Fruit fly (Drosophila melanogaster) whole organism, embryonic: ENCODE results near the gene CG15160.
A peak's percentile ranks its signal among the peaks of the same experiment; 100 is the strongest.

Source experiments
- Antp ChIP-seq: fragments of 200-800 bp; sonication (Bioruptor generic); optimal IDR thresholded peaks from 3 replicates; lab custom pipeline; 2016; ENCODE audit warnings: missing biosample characterization, missing genetic modification characterization
- Atf-2 ChIP-seq: fragments of 200-800 bp; sonication (Bioruptor generic); optimal IDR thresholded peaks from 2 replicates; lab custom pipeline; 2016; ENCODE audit warnings: missing biosample characterization, missing genetic modification characterization
- CG10462 ChIP-seq: fragments of 200-800 bp; sonication (Bioruptor generic); optimal IDR thresholded peaks from 2 replicates; lab custom pipeline; 2016; ENCODE audit warnings: missing biosample characterization, missing genetic modification characterization
- CG11695 ChIP-seq: fragments of 200-800 bp; sonication (Bioruptor generic); IDR thresholded peaks from 3 replicates; pipeline ENCODE4 v1.3.6; 2022; ENCODE audit warnings: missing biosample characterization, missing genetic modification characterization
- CG12942 ChIP-seq: fragments of 200-800 bp; sonication (Bioruptor generic); optimal IDR thresholded peaks from 3 replicates; lab custom pipeline; 2016; ENCODE audit warnings: missing biosample characterization, missing genetic modification characterization
- CG13296 ChIP-seq: fragments of 200-800 bp; sonication (Bioruptor generic); optimal IDR thresholded peaks from 3 replicates; lab custom pipeline; 2018; ENCODE audit warnings: missing biosample characterization, mild to moderate bottlenecking, missing genetic modification characterization
- CG13624 ChIP-seq: fragments of 200-800 bp; sonication (Bioruptor generic); optimal IDR thresholded peaks from 2 replicates; lab custom pipeline; 2016; ENCODE audit warnings: missing biosample characterization, missing genetic modification characterization
- CG14667 ChIP-seq: fragments of 200-800 bp; sonication (Bioruptor generic); IDR thresholded peaks from 2 replicates; pipeline ENCODE4 v1.3.6; 2022; ENCODE audit warnings: missing biosample characterization, missing genetic modification characterization
- CG15269 ChIP-seq: fragments of 200-800 bp; sonication (Bioruptor generic); optimal IDR thresholded peaks from 2 replicates; lab custom pipeline; 2018; ENCODE audit warnings: missing biosample characterization, mild to moderate bottlenecking, missing genetic modification characterization, moderate library complexity
- CG30431 ChIP-seq: fragments of 200-800 bp; sonication (Bioruptor generic); optimal IDR thresholded peaks from 2 replicates; lab custom pipeline; 2017; ENCODE audit warnings: missing biosample characterization, missing genetic modification characterization
- CG4820 ChIP-seq: fragments of 200-800 bp; sonication (Bioruptor generic); optimal IDR thresholded peaks from 3 replicates; lab custom pipeline; 2016; ENCODE audit warnings: missing biosample characterization, missing genetic modification characterization
- CG7786 ChIP-seq: fragments of 200-800 bp; sonication (Bioruptor generic); optimal IDR thresholded peaks from 2 replicates; lab custom pipeline; 2016; ENCODE audit warnings: missing biosample characterization, missing genetic modification characterization
- CG8359 ChIP-seq: fragments of 200-800 bp; sonication (Bioruptor generic); optimal IDR thresholded peaks from 2 replicates; lab custom pipeline; 2017; ENCODE audit warnings: missing biosample characterization, mild to moderate bottlenecking, missing genetic modification characterization, borderline replicate concordance
- CG9215 ChIP-seq: fragments of 200-800 bp; sonication (Bioruptor generic); IDR thresholded peaks from 2 replicates; pipeline ENCODE4 v1.3.6; 2022; ENCODE audit warnings: missing biosample characterization, missing genetic modification characterization
- Camta ChIP-seq: fragments of 200-800 bp; sonication (Bioruptor generic); optimal IDR thresholded peaks from 2 replicates; lab custom pipeline; 2016; ENCODE audit warnings: missing biosample characterization, missing genetic modification characterization
- Dip2 ChIP-seq: fragments of 200-800 bp; sonication (Bioruptor generic); IDR thresholded peaks from 2 replicates; pipeline ENCODE4 v1.3.6; 2022; ENCODE audit warnings: missing biosample characterization, missing genetic modification characterization
- Dref ChIP-seq: fragments of 200-800 bp; sonication (Bioruptor generic); IDR thresholded peaks from 2 replicates; pipeline ENCODE4 v1.3.6; 2022; ENCODE audit warnings: missing biosample characterization, missing genetic modification characterization
- Eip74EF ChIP-seq, 2 experiments: fragments of 200-800 bp in 1 of 2; fragments of >200 bp in 1 of 2; sonication (Bioruptor generic) in 1 of 2; optimal IDR thresholded peaks; 2 replicates each; lab custom pipeline; 2017 to 2019; ENCODE audit warnings: missing biosample characterization in 2 of 2, missing genetic modification characterization in 2 of 2, mild to moderate bottlenecking in 1 of 2, moderate library complexity in 1 of 2
- Fer1 ChIP-seq: fragments of 200-800 bp; sonication (Bioruptor generic); optimal IDR thresholded peaks from 2 replicates; lab custom pipeline; 2017; ENCODE audit warnings: missing biosample characterization, mild to moderate bottlenecking, missing genetic modification characterization
- H2.0 ChIP-seq: fragments of 200-800 bp; sonication (Bioruptor generic); IDR thresholded peaks from 2 replicates; pipeline ENCODE4 v1.3.6; 2022; ENCODE audit warnings: missing biosample characterization, missing genetic modification characterization
- NK7.1 ChIP-seq: fragments of 200-800 bp; sonication (Bioruptor generic); optimal IDR thresholded peaks from 3 replicates; lab custom pipeline; 2016; ENCODE audit warnings: missing biosample characterization, missing genetic modification characterization
- Nf-YC ChIP-seq: fragments of 200-800 bp; optimal IDR thresholded peaks from 3 replicates; lab custom pipeline; 2019; ENCODE audit warnings: missing biosample characterization, mild to moderate bottlenecking, missing genetic modification characterization, moderate library complexity
- Poxn ChIP-seq: fragments of 200-800 bp; sonication (Bioruptor generic); IDR thresholded peaks from 2 replicates; pipeline ENCODE4 v1.3.6; 2022; ENCODE audit warnings: missing biosample characterization, missing genetic modification characterization
- Six4 ChIP-seq: fragments of 200-800 bp; sonication (Bioruptor generic); optimal IDR thresholded peaks from 2 replicates; lab custom pipeline; 2016; ENCODE audit warnings: missing biosample characterization, missing genetic modification characterization
- Tbp ChIP-seq: fragments of >200 bp; optimal IDR thresholded peaks from 2 replicates; lab custom pipeline; 2018; ENCODE audit warnings: missing biosample characterization, missing genetic modification characterization
- Usf ChIP-seq: fragments of 200-800 bp; sonication (Bioruptor generic); optimal IDR thresholded peaks from 2 replicates; lab custom pipeline; 2017; ENCODE audit warnings: missing genotype, missing biosample characterization, missing genetic modification characterization
- ato ChIP-seq: fragments of 200-800 bp; sonication (Bioruptor generic); IDR thresholded peaks from 2 replicates; pipeline ENCODE4 v1.3.6; 2022; ENCODE audit warnings: missing biosample characterization, missing genetic modification characterization; ENCODE audit not compliant: partially characterized antibody
- bcd ChIP-seq: fragments of 200-800 bp; sonication (Bioruptor generic); optimal IDR thresholded peaks from 2 replicates; lab custom pipeline; 2017; ENCODE audit warnings: missing biosample characterization, mild to moderate bottlenecking, missing genetic modification characterization
- bigmax ChIP-seq: fragments of 200-800 bp; sonication (Bioruptor generic); optimal IDR thresholded peaks from 2 replicates; lab custom pipeline; 2018; ENCODE audit warnings: missing biosample characterization, mild to moderate bottlenecking, missing genetic modification characterization
- cad ChIP-seq: fragments of >200 bp; optimal IDR thresholded peaks from 2 replicates; lab custom pipeline; 2017; ENCODE audit warnings: missing biosample characterization, missing genetic modification characterization
- ci ChIP-seq: fragments of 200-800 bp; sonication (Bioruptor generic); IDR thresholded peaks from 3 replicates; pipeline ENCODE4 v1.3.6; 2022; ENCODE audit warnings: missing biosample characterization, missing genetic modification characterization
- da ChIP-seq: fragments of 200-800 bp; sonication (Bioruptor generic); optimal IDR thresholded peaks from 2 replicates; lab custom pipeline; 2016; ENCODE audit warnings: missing biosample characterization, missing genetic modification characterization
- dpn ChIP-seq, 2 experiments: fragments of 200-800 bp; sonication (Bioruptor generic); optimal IDR thresholded peaks; 3 replicates each; lab custom pipeline; 2016; ENCODE audit warnings: missing biosample characterization in 2 of 2, missing genetic modification characterization in 2 of 2
- ewg ChIP-seq: fragments of 200-800 bp; sonication (Bioruptor generic); optimal IDR thresholded peaks from 3 replicates; lab custom pipeline; 2017; ENCODE audit warnings: mild to moderate bottlenecking, missing biosample characterization, missing genetic modification reagents, missing genetic modification characterization
- fd64A ChIP-seq: fragments of 200-800 bp; sonication (Bioruptor generic); optimal IDR thresholded peaks from 3 replicates; lab custom pipeline; 2018; ENCODE audit warnings: missing biosample characterization, mild to moderate bottlenecking, missing genetic modification characterization
- hkb ChIP-seq, 2 experiments: fragments of 200-800 bp in 1 of 2; fragments of >200 bp in 1 of 2; sonication (Bioruptor generic) in 1 of 2; IDR thresholded peaks in 1 of 2; optimal IDR thresholded peaks in 1 of 2; 2 replicates each; pipeline versions ENCODE4 v1.3.6 to Lab custom; 2017 to 2022; ENCODE audit warnings: missing biosample characterization in 1 of 2, missing genetic modification characterization in 1 of 2
- ind ChIP-seq: fragments of 200-800 bp; sonication (Bioruptor generic); optimal IDR thresholded peaks from 3 replicates; lab custom pipeline; 2016; ENCODE audit warnings: missing biosample characterization, missing genetic modification characterization
- ken ChIP-seq: fragments of 200-800 bp; sonication (Bioruptor generic); IDR thresholded peaks from 3 replicates; pipeline ENCODE4 v1.3.6; 2022; ENCODE audit warnings: missing biosample characterization, missing genetic modification characterization
- klu ChIP-seq: fragments of 200-800 bp; sonication (Bioruptor generic); IDR thresholded peaks from 2 replicates; pipeline ENCODE4 v1.3.6; 2022; ENCODE audit warnings: missing biosample characterization, missing genetic modification characterization
- knrl ChIP-seq: fragments of 200-800 bp; sonication (Bioruptor generic); IDR thresholded peaks from 3 replicates; pipeline ENCODE4 v1.3.6; 2022; ENCODE audit warnings: missing biosample characterization, missing genetic modification characterization; ENCODE audit not compliant: partially characterized antibody
- lab ChIP-seq: fragments of 200-800 bp; sonication (Bioruptor generic); optimal IDR thresholded peaks from 3 replicates; lab custom pipeline; 2017; ENCODE audit warnings: missing biosample characterization, missing genetic modification characterization, mild to moderate bottlenecking, moderate library complexity, missing genetic modification reagents
- nom ChIP-seq: fragments of 200-800 bp; sonication (Bioruptor generic); optimal IDR thresholded peaks from 2 replicates; lab custom pipeline; 2017; ENCODE audit warnings: missing biosample characterization, missing genetic modification characterization, mild to moderate bottlenecking, moderate library complexity, missing genetic modification reagents
- seq ChIP-seq: fragments of 200-800 bp; sonication (Bioruptor generic); IDR thresholded peaks from 2 replicates; pipeline ENCODE4 v1.3.6; 2022; ENCODE audit warnings: missing biosample characterization, missing genetic modification characterization
- sisA ChIP-seq: fragments of 200-800 bp; sonication (Bioruptor generic); IDR thresholded peaks from 2 replicates; pipeline ENCODE4 v1.3.6; 2022; ENCODE audit warnings: missing biosample characterization, missing genetic modification characterization
- stwl ChIP-seq: fragments of 200-800 bp; sonication (Bioruptor generic); optimal IDR thresholded peaks from 3 replicates; lab custom pipeline; 2018; ENCODE audit warnings: missing biosample characterization, mild to moderate bottlenecking, missing genetic modification characterization, moderate library complexity
- tgo ChIP-seq: fragments of 200-800 bp; sonication (Bioruptor generic); IDR thresholded peaks from 3 replicates; pipeline ENCODE4 v1.3.6; 2022; ENCODE audit warnings: missing biosample characterization, missing genetic modification characterization
- tup ChIP-seq: fragments of 200-800 bp; sonication (Bioruptor generic); optimal IDR thresholded peaks from 2 replicates; lab custom pipeline; 2016; ENCODE audit warnings: missing biosample characterization, mild to moderate bottlenecking, missing genetic modification characterization, moderate library complexity
- unpg ChIP-seq: fragments of 200-800 bp; sonication (Bioruptor generic); optimal IDR thresholded peaks from 3 replicates; lab custom pipeline; 2018; ENCODE audit warnings: missing biosample characterization, mild to moderate bottlenecking, missing genetic modification characterization, moderate library complexity
- wek ChIP-seq: fragments of 200-800 bp; sonication (Bioruptor generic); optimal IDR thresholded peaks from 3 replicates; lab custom pipeline; 2018; ENCODE audit warnings: missing biosample characterization, mild to moderate bottlenecking, missing genetic modification characterization, moderate library complexity

CG15160 gene

dm6 chr2L:18621357-18622211, 30.9 kb downstream of the CG15160 start (continued):
- peak; percentile 53 for TF ChIP-seq NK7.1
- TF ChIP-seq Antp: no peak
- peak; percentile 74 for TF ChIP-seq ind (GFP tag; lab: Kevin White, UChicago)
- peak; percentile 64 for TF ChIP-seq sisA (GFP tag; lab: Robert Waterston, UW)
- TF ChIP-seq CG30431 (GFP tag; lab: Kevin White, UChicago): no peak
- TF ChIP-seq unpg (GFP tag; lab: Kevin White, UChicago): peak; percentile 82
- TF ChIP-seq cad: no peak
- peak; percentile 65 for TF ChIP-seq CG14667 (GFP tag; lab: Robert Waterston, UW)
- peak; percentile 58 for TF ChIP-seq Six4 (GFP tag; lab: Kevin White, UChicago)
- TF ChIP-seq ken (GFP tag; lab: Robert Waterston, UW): no peak
- no peak for TF ChIP-seq knrl (GFP tag; lab: Robert Waterston, UW)
- TF ChIP-seq CG8359: peak; percentile 60
- TF ChIP-seq ewg (GFP tag; lab: Kevin White, UChicago): peak; percentile 45
- peak in 1 of 2 experiments; percentile 59 for TF ChIP-seq Eip74EF (GFP tag; optimal IDR thresholded peaks at IDR 0.05; lab: Kevin White, UChicago)
- peak; percentile 27 for TF ChIP-seq CG10462 (GFP tag; lab: Kevin White, UChicago)
- no peak for TF ChIP-seq Poxn (GFP tag; lab: Robert Waterston, UW)
- peak; percentile 79 for TF ChIP-seq seq (GFP tag; lab: Robert Waterston, UW)
- TF ChIP-seq bigmax (GFP tag; lab: Kevin White, UChicago): no peak
- TF ChIP-seq stwl (tag; lab: Kevin White, UChicago): no peak
- TF ChIP-seq ci (GFP tag; lab: Robert Waterston, UW): peak; percentile 79
- no peak for TF ChIP-seq Tbp (GFP tag; lab: Kevin White, UChicago)
- TF ChIP-seq dpn (GFP tag; optimal IDR thresholded peaks at IDR 0.05; lab: Kevin White, UChicago): peak; percentile 63 to 67
- TF ChIP-seq ato (GFP tag; lab: Robert Waterston, UW): no peak
- no peak for TF ChIP-seq da (GFP tag; lab: Kevin White, UChicago)
- peak; percentile 86 for TF ChIP-seq CG15269
- peak; percentile 83 for TF ChIP-seq CG13296
- peak; percentile 56; the same call in 1 of the 2 replicates for TF ChIP-seq H2.0
- TF ChIP-seq nom (GFP tag; lab: Kevin White, UChicago): peak; percentile 27
- TF ChIP-seq lab (GFP tag; lab: Kevin White, UChicago): peak; percentile 88
- no peak for TF ChIP-seq hkb (optimal IDR thresholded peaks at IDR 0.05; lab: Kevin White, UChicago)
- peak; percentile 74 for TF ChIP-seq hkb (GFP tag; IDR thresholded peaks at IDR 0.05; lab: Robert Waterston, UW)
- peak; percentile 35 for TF ChIP-seq Atf-2 (GFP tag; lab: Kevin White, UChicago)
- TF ChIP-seq Nf-YC (tag; lab: Kevin White, UChicago): peak; percentile 50
- peak; percentile 12 for TF ChIP-seq Usf (GFP tag; lab: Kevin White, UChicago)
- no peak for TF ChIP-seq Dref
- peak; percentile 51 for TF ChIP-seq klu (GFP tag; lab: Robert Waterston, UW)
- TF ChIP-seq CG7786 (GFP tag; lab: Kevin White, UChicago): peak; percentile 20
- peak; percentile 79 for TF ChIP-seq bcd (GFP tag; lab: Kevin White, UChicago)
- peak; percentile 84 for TF ChIP-seq Fer1
- peak; percentile 72 for TF ChIP-seq CG4820
- no peak for TF ChIP-seq tup
- no peak for TF ChIP-seq Dip2 (GFP tag; lab: Robert Waterston, UW)
- TF ChIP-seq CG12942 (GFP tag; lab: Kevin White, UChicago): peak; percentile 25
- TF ChIP-seq tgo (GFP tag; lab: Robert Waterston, UW): peak; percentile 86
- TF ChIP-seq Camta (GFP tag; lab: Kevin White, UChicago): peak; percentile 26
- TF ChIP-seq CG13624 (GFP tag; lab: Kevin White, UChicago): peak; percentile 69
- peak; percentile 77 for TF ChIP-seq CG11695 (GFP tag; lab: Robert Waterston, UW)
- TF ChIP-seq wek (GFP tag; lab: Kevin White, UChicago): peak; percentile 6
- TF ChIP-seq CG9215 (GFP tag; lab: Robert Waterston, UW): peak; percentile 78
- TF ChIP-seq fd64A (GFP tag; lab: Kevin White, UChicago): no peak
